Worm (Caenorhabditis elegans) whole organism, L2 larva: ENCODE measurements around the gene acs-19.
A peak's percentile ranks its signal among the peaks of the same experiment; 100 is the strongest.

Source experiments
- F13H6.1 ChIP-seq: sonication (generic microtip); optimal IDR thresholded peaks from 2 replicates; lab custom pipeline; 2016; ENCODE audit warnings: missing genetic modification characterization, missing compliant biosample characterization
- Y55F3AM.14 ChIP-seq: fragments of 200-800 bp; sonication (Bioruptor generic); optimal IDR thresholded peaks from 2 replicates; lab custom pipeline; 2018; ENCODE audit warnings: mild to moderate bottlenecking, missing genetic modification characterization, missing compliant biosample characterization
- ZK546.5 ChIP-seq: sonication (generic microtip); optimal IDR thresholded peaks from 2 replicates; lab custom pipeline; 2017; ENCODE audit warnings: missing biosample characterization, missing genetic modification characterization
- alr-1 ChIP-seq: fragments of 150-350 bp; optimal IDR thresholded peaks from 2 replicates; lab custom pipeline; 2014; ENCODE audit warnings: missing biosample characterization, missing genetic modification characterization
- aly-2 ChIP-seq: fragments of 150-350 bp; optimal IDR thresholded peaks from 2 replicates; lab custom pipeline; 2014; ENCODE audit warnings: missing biosample characterization, missing genetic modification characterization
- ama-1 ChIP-seq: fragments of 150-350 bp; optimal IDR thresholded peaks from 2 replicates; lab custom pipeline; 2018; ENCODE audit warnings: inconsistent platforms
- blmp-1 ChIP-seq: sonication (generic microtip); optimal IDR thresholded peaks from 2 replicates; lab custom pipeline; 2017; ENCODE audit warnings: missing genetic modification characterization, mild to moderate bottlenecking, missing compliant biosample characterization, antibody characterized with exemption, moderate library complexity; ENCODE audit not compliant: insufficient read depth
- ceh-82 ChIP-seq: fragments of 150-350 bp; optimal IDR thresholded peaks from 2 replicates; lab custom pipeline; 2014; ENCODE audit warnings: missing biosample characterization, missing genetic modification characterization
- crh-2 ChIP-seq: sonication (generic microtip); optimal IDR thresholded peaks from 2 replicates; lab custom pipeline; 2017; ENCODE audit warnings: missing biosample characterization, missing genetic modification characterization
- elt-1 ChIP-seq: fragments of 150-350 bp; optimal IDR thresholded peaks from 2 replicates; lab custom pipeline; 2014; ENCODE audit warnings: missing biosample characterization, missing genetic modification characterization
- fos-1 ChIP-seq: fragments of 150-350 bp; optimal IDR thresholded peaks from 2 replicates; lab custom pipeline; 2014; ENCODE audit warnings: missing biosample characterization, missing genetic modification characterization
- gmeb-1 ChIP-seq: fragments of 150-350 bp; optimal IDR thresholded peaks from 2 replicates; lab custom pipeline; 2014; ENCODE audit warnings: missing biosample characterization, missing genetic modification characterization
- lin-11 ChIP-seq: fragments of 150-350 bp; sonication (generic microtip); optimal IDR thresholded peaks from 2 replicates; lab custom pipeline; 2014; ENCODE audit warnings: missing biosample characterization, missing genetic modification characterization, inconsistent platforms, mixed read lengths
- lin-39 ChIP-seq: fragments of 150-350 bp; optimal IDR thresholded peaks from 2 replicates; lab custom pipeline; 2014; ENCODE audit warnings: missing biosample characterization, missing genetic modification reagents, missing genetic modification characterization
- lsy-2 ChIP-seq, 2 experiments: fragments of 150-350 bp in 1 of 2; sonication (generic microtip) in 1 of 2; optimal IDR thresholded peaks; 2 replicates each; lab custom pipeline; 2014 to 2017; ENCODE audit warnings: missing biosample characterization in 2 of 2, missing genetic modification characterization in 2 of 2
- mbf-1 ChIP-seq: sonication (generic microtip); optimal IDR thresholded peaks from 2 replicates; lab custom pipeline; 2017; ENCODE audit warnings: missing biosample characterization, missing genetic modification characterization
- nhr-10 ChIP-seq: sonication (generic microtip); optimal IDR thresholded peaks from 2 replicates; lab custom pipeline; 2017; ENCODE audit warnings: missing biosample characterization, missing genetic modification characterization
- nhr-11 ChIP-seq: fragments of 150-350 bp; optimal IDR thresholded peaks from 2 replicates; lab custom pipeline; 2014; ENCODE audit warnings: missing biosample characterization, missing genetic modification characterization
- nhr-129 ChIP-seq: fragments of 150-350 bp; optimal IDR thresholded peaks from 2 replicates; lab custom pipeline; 2014; ENCODE audit warnings: missing biosample characterization, missing genetic modification characterization
- nhr-21 ChIP-seq: fragments of 150-350 bp; optimal IDR thresholded peaks from 2 replicates; lab custom pipeline; 2014; ENCODE audit warnings: missing biosample characterization, missing genetic modification characterization
- nhr-23 ChIP-seq: fragments of 150-350 bp; optimal IDR thresholded peaks from 2 replicates; lab custom pipeline; 2014; ENCODE audit warnings: missing biosample characterization, missing genetic modification reagents, missing genetic modification characterization
- nhr-25 ChIP-seq: fragments of 150-350 bp; sonication (generic microtip); optimal IDR thresholded peaks from 3 replicates; lab custom pipeline; 2014; ENCODE audit warnings: missing biosample characterization, missing genetic modification characterization
- nhr-6 ChIP-seq: fragments of 150-350 bp; optimal IDR thresholded peaks from 2 replicates; lab custom pipeline; 2014; ENCODE audit warnings: missing biosample characterization, missing genetic modification characterization
- peb-1 ChIP-seq: fragments of 150-350 bp; optimal IDR thresholded peaks from 2 replicates; lab custom pipeline; 2014; ENCODE audit warnings: missing biosample characterization, missing genetic modification characterization
- skn-1 ChIP-seq: sonication (generic microtip); optimal IDR thresholded peaks from 2 replicates; lab custom pipeline; 2017; ENCODE audit warnings: missing biosample characterization, missing genetic modification characterization
- sma-3 ChIP-seq: sonication (generic microtip); optimal IDR thresholded peaks from 2 replicates; lab custom pipeline; 2016; ENCODE audit warnings: missing genetic modification reagents, missing genetic modification characterization, missing compliant biosample characterization
- sma-9 ChIP-seq, 2 experiments: fragments of 150-350 bp in 1 of 2; sonication (generic microtip) in 1 of 2; optimal IDR thresholded peaks; 2 replicates each; lab custom pipeline; 2014 to 2016; ENCODE audit warnings: missing genetic modification characterization in 2 of 2, mild to moderate bottlenecking in 1 of 2, missing biosample characterization in 1 of 2, missing compliant biosample characterization in 1 of 2, missing genetic modification reagents in 1 of 2, moderate library complexity in 1 of 2
- snpc-4 ChIP-seq: fragments of 150-350 bp; optimal IDR thresholded peaks from 2 replicates; lab custom pipeline; 2014; ENCODE audit warnings: missing biosample characterization, missing genetic modification characterization
- unc-62 ChIP-seq: fragments of 150-350 bp; optimal IDR thresholded peaks from 2 replicates; lab custom pipeline; 2014; ENCODE audit warnings: missing biosample characterization, missing genetic modification reagents, missing genetic modification characterization
- zag-1 ChIP-seq: fragments of 150-350 bp; optimal IDR thresholded peaks from 2 replicates; lab custom pipeline; 2014; ENCODE audit warnings: missing biosample characterization, missing genetic modification characterization
- ztf-1 ChIP-seq: fragments of 200-800 bp; sonication (Bioruptor generic); conservative IDR thresholded peaks from 2 replicates; pipeline ENCODE4 v1.3.6; 2022; ENCODE audit warnings: missing genetic modification characterization, missing compliant biosample characterization
- ztf-11 ChIP-seq: sonication (generic microtip); optimal IDR thresholded peaks from 2 replicates; lab custom pipeline; 2017; ENCODE audit warnings: missing biosample characterization, missing genetic modification characterization
- ztf-4 ChIP-seq: fragments of 150-350 bp; optimal IDR thresholded peaks from 2 replicates; lab custom pipeline; 2014; ENCODE audit warnings: missing biosample characterization, missing genetic modification characterization

acs-19 gene

DNA sequence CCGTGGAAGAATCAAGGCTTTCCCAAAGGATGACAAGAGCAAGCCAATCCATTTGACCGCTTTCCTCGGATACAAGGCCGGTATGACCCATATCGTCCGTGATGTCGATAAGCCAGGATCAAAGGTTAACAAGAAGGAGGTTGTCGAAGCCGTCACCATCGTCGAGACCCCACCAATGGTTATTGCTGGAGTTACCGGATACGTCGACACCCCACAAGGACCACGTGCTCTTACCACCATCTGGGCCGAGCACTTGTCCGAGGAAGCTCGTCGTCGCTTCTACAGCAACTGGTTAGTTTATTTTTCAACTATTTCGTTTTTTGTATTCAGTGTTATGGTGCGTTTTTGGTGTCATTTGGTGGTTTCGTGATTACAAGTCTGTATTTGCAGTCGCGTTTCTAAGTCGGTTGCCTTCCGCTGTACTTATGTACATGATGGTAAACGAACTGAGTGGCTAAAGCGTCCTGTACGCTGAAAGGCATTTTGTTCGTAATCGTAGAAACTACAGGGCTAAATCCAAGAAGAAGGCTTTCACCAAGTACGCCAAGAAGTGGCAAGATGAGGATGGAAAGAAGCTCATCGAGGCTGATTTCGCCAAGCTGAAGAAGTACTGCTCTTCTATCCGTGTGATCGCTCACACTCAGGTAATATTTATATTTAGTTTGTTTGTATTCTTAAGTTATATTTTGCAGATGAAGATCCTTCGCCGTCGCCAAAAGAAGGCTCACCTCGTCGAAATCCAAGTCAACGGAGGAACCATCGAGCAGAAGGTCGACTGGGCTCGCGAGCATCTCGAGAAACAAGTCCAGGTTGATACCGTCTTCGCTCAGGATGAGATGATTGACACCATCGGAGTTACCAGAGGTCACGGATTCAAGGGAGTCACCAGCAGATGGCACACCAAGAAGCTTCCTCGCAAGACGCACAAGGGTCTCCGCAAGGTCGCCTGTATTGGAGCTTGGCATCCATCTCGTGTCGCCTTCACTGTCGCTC lies 3.9 kb downstream of the acs-19 start:
- TF ChIP-seq sma-3 (GFP tag; lab: Kevin White, UChicago), result no peak
- TF ChIP-seq blmp-1 (tag; lab: Kevin White, UChicago), result no peak
- TF ChIP-seq sma-9 (GFP tag; optimal IDR thresholded peaks at IDR 0.05; lab: Kevin White, UChicago), result no peak
- TF ChIP-seq sma-9 (tag; optimal IDR thresholded peaks at IDR 0.05; lab: Kevin White, UChicago), result no peak
- TF ChIP-seq lin-11, result no peak
- no peak for TF ChIP-seq zag-1 (tag; lab: Kevin White, UChicago)
- TF ChIP-seq alr-1 (tag; lab: Kevin White, UChicago), result no peak
- TF ChIP-seq peb-1 (tag; lab: Kevin White, UChicago), result no peak
- no peak for TF ChIP-seq nhr-23 (tag; lab: Kevin White, UChicago)

DNA sequence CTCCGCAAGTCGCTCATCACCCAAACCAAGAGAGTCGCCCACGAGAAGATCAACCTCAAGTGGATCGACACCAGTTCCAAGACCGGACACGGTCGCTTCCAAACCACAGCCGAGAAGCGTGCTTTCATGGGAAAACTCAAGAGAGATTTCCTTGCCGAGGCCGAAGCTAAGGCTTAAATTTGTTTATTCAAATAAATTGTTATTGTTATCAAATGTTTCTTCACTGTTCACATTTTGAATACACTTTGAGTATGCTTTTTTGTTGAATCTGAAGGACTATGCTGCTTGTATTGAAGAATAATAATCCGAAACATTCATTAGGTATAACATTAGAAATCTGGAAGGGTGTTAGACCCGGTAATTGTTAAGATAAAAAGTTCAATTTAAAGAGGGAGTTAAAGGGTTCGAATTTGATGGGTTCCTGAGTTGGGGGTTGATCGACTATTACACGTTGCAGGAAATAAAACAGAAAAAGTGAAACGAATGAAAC lies 5.0 kb downstream of the acs-19 start:
- no peak for TF ChIP-seq lin-39 (tag; lab: Kevin White, UChicago)
- peak; percentile 25 for TF ChIP-seq ztf-4
- peak; percentile 17 for TF ChIP-seq sma-3 (GFP tag; lab: Kevin White, UChicago)
- peak; percentile 12 for TF ChIP-seq crh-2 (tag; lab: Kevin White, UChicago)
- peak; percentile 33 for TF ChIP-seq gmeb-1
- no peak for TF ChIP-seq nhr-11 (tag; lab: Kevin White, UChicago)
- TF ChIP-seq Y55F3AM.14 (GFP tag; lab: Kevin White, UChicago), result peak; percentile 37
- TF ChIP-seq nhr-25 (tag; lab: Kevin White, UChicago), result peak; percentile 48
- TF ChIP-seq ama-1, result peak; percentile 19
- TF ChIP-seq nhr-21 (tag; lab: Kevin White, UChicago), result peak; percentile 68
- no peak for TF ChIP-seq nhr-129 (tag; lab: Kevin White, UChicago)
- peak; percentile 36 for TF ChIP-seq fos-1 (tag; lab: Kevin White, UChicago)

DNA sequence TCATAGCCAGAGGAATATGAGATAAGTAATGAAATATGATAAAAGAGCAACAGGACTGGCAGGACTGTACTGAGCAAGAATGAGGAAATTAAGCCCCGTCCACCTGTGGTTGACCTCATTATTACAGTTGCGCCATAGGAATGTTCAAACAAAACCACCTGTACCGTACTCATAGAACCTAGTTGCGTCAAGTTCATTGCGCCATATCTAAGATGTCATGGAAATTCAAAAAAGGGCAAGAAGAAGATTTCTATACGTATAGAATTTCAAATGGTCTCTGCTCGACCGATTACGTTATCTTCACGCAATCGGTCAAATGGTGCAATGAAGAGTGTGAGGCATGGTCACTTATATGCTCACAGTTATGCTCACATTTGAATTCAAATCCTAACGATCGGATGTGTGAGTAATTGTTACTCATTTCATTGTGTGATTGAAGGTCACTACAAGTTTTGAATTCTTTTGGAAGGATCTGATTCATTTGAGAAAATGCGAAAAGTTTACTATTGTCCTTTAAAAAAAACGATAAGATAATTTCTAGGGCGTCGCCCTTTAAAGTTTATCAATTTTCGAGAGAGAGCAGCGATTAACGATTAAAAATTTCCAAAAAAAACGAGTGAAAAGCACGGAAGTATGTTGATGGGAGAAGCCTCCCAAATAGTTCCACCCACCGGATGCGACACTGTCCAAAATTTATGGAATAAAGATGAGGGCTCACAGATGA lies 7.6 kb downstream of the acs-19 start:
- TF ChIP-seq nhr-25 (tag; lab: Kevin White, UChicago), result peak; percentile 28
- no peak for TF ChIP-seq unc-62 (GFP tag; lab: Kevin White, UChicago)
- no peak for TF ChIP-seq lsy-2 (tag; optimal IDR thresholded peaks at IDR 0.05; lab: Kevin White, UChicago)
- TF ChIP-seq aly-2 (tag; lab: Kevin White, UChicago), result no peak
- no peak for TF ChIP-seq nhr-6 (tag; lab: Kevin White, UChicago)
- no peak for TF ChIP-seq nhr-10 (tag; lab: Kevin White, UChicago)
- TF ChIP-seq fos-1 (tag; lab: Kevin White, UChicago), result peak; percentile 55
- no peak for TF ChIP-seq peb-1 (tag; lab: Kevin White, UChicago)
- TF ChIP-seq lin-39 (tag; lab: Kevin White, UChicago), result no peak

DNA sequence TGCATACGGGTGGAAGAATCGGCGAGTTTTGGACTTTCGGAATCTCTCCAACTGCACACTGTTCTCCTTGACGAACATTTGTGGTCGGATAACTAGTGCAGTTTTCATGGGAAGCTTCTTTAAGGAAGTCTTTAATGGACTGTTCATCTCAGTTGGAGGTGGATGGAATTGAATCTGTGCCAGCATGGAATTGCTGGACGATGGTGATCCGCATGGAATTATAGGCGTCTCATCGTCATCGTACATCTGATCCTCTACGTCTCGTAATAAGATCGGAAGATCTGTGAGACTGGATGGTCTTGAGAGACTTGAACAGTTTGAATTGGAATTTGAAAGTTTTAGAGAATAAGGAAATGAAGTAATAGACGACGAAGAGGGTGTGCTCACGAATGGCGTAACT lies 8.7 kb downstream of the acs-19 start:
- TF ChIP-seq zag-1 (tag; lab: Kevin White, UChicago), result no peak
- TF ChIP-seq, all 48 proteins: peak for 0

DNA sequence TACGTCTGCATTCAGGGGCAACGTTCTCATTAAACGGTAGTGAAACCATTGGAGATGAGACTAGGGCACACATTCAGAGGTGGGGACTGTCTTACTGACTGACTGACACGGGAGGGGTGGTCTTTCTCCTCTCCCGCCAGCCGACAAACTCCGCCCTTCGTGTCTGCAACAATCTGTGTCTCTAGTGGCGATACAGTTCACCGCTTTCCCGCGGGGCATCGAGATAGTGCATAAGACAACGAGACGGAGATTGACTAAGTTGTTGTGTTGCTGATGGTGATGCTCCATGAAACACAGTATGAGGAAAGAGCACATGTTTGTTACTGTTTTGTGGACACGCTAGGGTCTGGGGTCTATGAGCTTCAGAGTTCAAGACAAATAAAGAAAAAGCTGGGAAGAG lies 9.1 kb downstream of the acs-19 start:
- TF ChIP-seq ceh-82 (tag; lab: Kevin White, UChicago), result no peak
- TF ChIP-seq mbf-1 (tag; lab: Kevin White, UChicago), result no peak
- TF ChIP-seq blmp-1 (tag; lab: Kevin White, UChicago), result no peak
- TF ChIP-seq ztf-1 (GFP tag; lab: Robert Waterston, UW), result 0 out of 2 replicates have a peak, but pooled peaks have one; percentile 70
- peak; percentile 10 to 24 for TF ChIP-seq lsy-2 (tag; optimal IDR thresholded peaks at IDR 0.05; lab: Kevin White, UChicago)
- TF ChIP-seq lin-11, result no peak
- no peak for TF ChIP-seq snpc-4 (tag; lab: Kevin White, UChicago)
- TF ChIP-seq elt-1, result no peak
- no peak for TF ChIP-seq unc-62 (GFP tag; lab: Kevin White, UChicago)
- TF ChIP-seq sma-9 (GFP tag; optimal IDR thresholded peaks at IDR 0.05; lab: Kevin White, UChicago), result peak; percentile 29
- TF ChIP-seq sma-9 (tag; optimal IDR thresholded peaks at IDR 0.05; lab: Kevin White, UChicago), result no peak
- TF ChIP-seq nhr-129 (tag; lab: Kevin White, UChicago), result peak; percentile 62
- no peak for TF ChIP-seq skn-1
- peak; percentile 54 for TF ChIP-seq fos-1 (tag; lab: Kevin White, UChicago)
- no peak for TF ChIP-seq nhr-10 (tag; lab: Kevin White, UChicago)
- no peak for TF ChIP-seq aly-2 (tag; lab: Kevin White, UChicago)
- TF ChIP-seq ztf-11 (tag; lab: Kevin White, UChicago), result no peak
- no peak for TF ChIP-seq ZK546.5 (tag; lab: Kevin White, UChicago)
- TF ChIP-seq F13H6.1 (tag; lab: Kevin White, UChicago), result peak; percentile 58
- TF ChIP-seq peb-1 (tag; lab: Kevin White, UChicago), result no peak
- TF ChIP-seq, all 48 proteins: peak for 6
